Worm (Caenorhabditis elegans) whole organism, mixed stage, embryonic: ENCODE data around the gene K02E2.7.

ENCODE experiments used
- ces-1 ChIP-seq: fragments of 150-350 bp; optimal IDR thresholded peaks from 2 replicates; lab custom pipeline; 2014; ENCODE audit warnings: missing biosample characterization, missing genetic modification reagents, missing genetic modification characterization
- elt-1 ChIP-seq: sonication (generic microtip); optimal IDR thresholded peaks from 2 replicates; lab custom pipeline; 2017; ENCODE audit warnings: missing genetic modification characterization, mild to moderate bottlenecking, missing compliant biosample characterization, antibody characterized with exemption, moderate library complexity, borderline replicate concordance; ENCODE audit not compliant: insufficient read depth
- nhr-237 ChIP-seq: fragments of 150-350 bp; optimal IDR thresholded peaks from 2 replicates; lab custom pipeline; 2014; ENCODE audit warnings: missing biosample characterization, missing genetic modification characterization
- nhr-28 ChIP-seq: fragments of 150-350 bp; optimal IDR thresholded peaks from 2 replicates; lab custom pipeline; 2014; ENCODE audit warnings: missing biosample characterization, missing genetic modification characterization
- unc-62 ChIP-seq: fragments of 150-350 bp; optimal IDR thresholded peaks from 2 replicates; lab custom pipeline; 2014; ENCODE audit warnings: missing biosample characterization, missing genetic modification reagents, missing genetic modification characterization

ce11 chrV:20335264-20335663 is 51.6 kb downstream of the K02E2.7 start, which contains the start of gene Y38H6A.5:
- TF ChIP-seq nhr-237 (no peak), nhr-28 (tag; lab: Kevin White, UChicago) (no peak), elt-1 (tag; lab: Kevin White, UChicago) (no peak), unc-62 (no peak), ces-1 (GFP tag; lab: Kevin White, UChicago) (no peak)
